Worm (Caenorhabditis elegans) whole organism, L4 larva: ENCODE data around the gene F46H5.4.
A peak's percentile ranks its signal among the peaks of the same experiment; 100 is the strongest.

ENCODE experiments used
- D1046.2 ChIP-seq: fragments of 200-800 bp; sonication (Bioruptor generic); IDR thresholded peaks from 2 replicates; pipeline ENCODE4 v1.3.6; 2022; ENCODE audit warnings: missing genetic modification characterization, missing compliant biosample characterization
- F10B5.3 ChIP-seq: sonication (generic microtip); optimal IDR thresholded peaks from 2 replicates; lab custom pipeline; 2016; ENCODE audit warnings: mild to moderate bottlenecking, missing genetic modification characterization, missing compliant biosample characterization
- F37D6.2 ChIP-seq: sonication (generic microtip); optimal IDR thresholded peaks from 2 replicates; lab custom pipeline; 2016; ENCODE audit warnings: mild to moderate bottlenecking, missing genetic modification characterization, missing compliant biosample characterization
- R02D3.7 ChIP-seq: fragments of 150-350 bp; sonication (generic microtip); optimal IDR thresholded peaks from 3 replicates; lab custom pipeline; 2014; ENCODE audit warnings: missing biosample characterization, missing genetic modification characterization
- Y105C5A.15 ChIP-seq: fragments of 200-800 bp; sonication (Bioruptor generic); IDR thresholded peaks from 2 replicates; pipeline ENCODE4 v1.3.6; 2022; ENCODE audit warnings: missing genetic modification characterization, missing compliant biosample characterization
- Y48G9A.11 ChIP-seq: fragments of 200-800 bp; sonication (Bioruptor generic); IDR thresholded peaks from 2 replicates; pipeline ENCODE4 v1.3.6; 2022; ENCODE audit warnings: missing genetic modification reagents, missing genetic modification characterization, missing compliant biosample characterization
- ZK337.2 ChIP-seq: fragments of 200-800 bp; sonication (Bioruptor generic); IDR thresholded peaks from 2 replicates; pipeline ENCODE4 v1.3.6; 2022; ENCODE audit warnings: missing genetic modification reagents, missing genetic modification characterization, missing compliant biosample characterization
- aha-1 ChIP-seq: fragments of 150-350 bp; peaks from one replicate; lab custom pipeline; 2014; ENCODE audit warnings: missing biosample characterization, missing genetic modification characterization
- attf-4 ChIP-seq: sonication (generic microtip); optimal IDR thresholded peaks from 3 replicates; lab custom pipeline; 2017; ENCODE audit warnings: missing biosample characterization, missing genetic modification characterization
- ceh-20 ChIP-seq: fragments of 200-800 bp; sonication (Bioruptor generic); IDR thresholded peaks from 2 replicates; pipeline ENCODE4 v1.3.6; 2022; ENCODE audit warnings: missing genetic modification reagents, missing genetic modification characterization, missing compliant biosample characterization
- ceh-28 ChIP-seq: fragments of 150-350 bp; optimal IDR thresholded peaks from 2 replicates; lab custom pipeline; 2014; ENCODE audit warnings: missing biosample characterization, missing genetic modification reagents, missing genetic modification characterization
- ceh-44 ChIP-seq: fragments of 200-800 bp; sonication (Bioruptor generic); IDR thresholded peaks from 2 replicates; pipeline ENCODE4 v1.3.6; 2022; ENCODE audit warnings: missing genetic modification reagents, missing genetic modification characterization, missing compliant biosample characterization
- daf-16 ChIP-seq, 3 experiments: sonication (generic microtip); optimal IDR thresholded peaks; 2 replicates each; lab custom pipeline; 2016 to 2017; ENCODE audit warnings: missing genetic modification characterization in 3 of 3, missing genetic modification reagents in 3 of 3, mild to moderate bottlenecking in 2 of 3, missing compliant biosample characterization in 2 of 3, missing biosample characterization in 1 of 3, moderate library complexity in 1 of 3
- daf-19 ChIP-seq: fragments of 200-800 bp; sonication (Bioruptor generic); conservative IDR thresholded peaks from 2 replicates; pipeline ENCODE4 v1.3.6; 2022; ENCODE audit warnings: missing genetic modification characterization, missing compliant biosample characterization
- daf-8 ChIP-seq: fragments of 200-800 bp; sonication (Bioruptor generic); IDR thresholded peaks from 2 replicates; pipeline ENCODE4 v1.3.6; 2022; ENCODE audit warnings: missing genetic modification characterization, missing compliant biosample characterization
- dmd-8 ChIP-seq: fragments of 200-800 bp; sonication (Bioruptor generic); IDR thresholded peaks from 2 replicates; pipeline ENCODE4 v1.3.6; 2022; ENCODE audit warnings: missing genetic modification characterization, missing compliant biosample characterization
- duxl-1 ChIP-seq: sonication (generic microtip); optimal IDR thresholded peaks from 2 replicates; lab custom pipeline; 2016; ENCODE audit warnings: mild to moderate bottlenecking, missing genetic modification characterization, moderate library complexity, missing compliant biosample characterization; ENCODE audit not compliant: poor library complexity
- dve-1 ChIP-seq: sonication (generic microtip); optimal IDR thresholded peaks from 2 replicates; lab custom pipeline; 2017; ENCODE audit warnings: antibody characterized with exemption, mild to moderate bottlenecking, missing genetic modification characterization, missing compliant biosample characterization; ENCODE audit not compliant: insufficient read depth
- fkh-10 ChIP-seq: fragments of 150-350 bp; optimal IDR thresholded peaks from 2 replicates; lab custom pipeline; 2014; ENCODE audit warnings: missing biosample characterization, missing genetic modification reagents, missing genetic modification characterization
- hlh-30 ChIP-seq: sonication (generic microtip); optimal IDR thresholded peaks from 2 replicates; lab custom pipeline; 2017; ENCODE audit warnings: antibody characterized with exemption, mild to moderate bottlenecking, missing genetic modification characterization, missing compliant biosample characterization; ENCODE audit not compliant: insufficient read depth
- jun-1 ChIP-seq: fragments of 150-350 bp; optimal IDR thresholded peaks from 2 replicates; lab custom pipeline; 2014; ENCODE audit warnings: missing biosample characterization, missing genetic modification reagents, missing genetic modification characterization
- lim-7 ChIP-seq: fragments of 200-800 bp; sonication (Bioruptor generic); IDR thresholded peaks from 2 replicates; pipeline ENCODE4 v1.3.6; 2022; ENCODE audit warnings: missing genetic modification characterization, missing compliant biosample characterization
- lsy-2 ChIP-seq, 2 experiments: fragments of 150-350 bp in 1 of 2; sonication (generic microtip) in 1 of 2; optimal IDR thresholded peaks; 2 replicates each; lab custom pipeline; 2014 to 2017; ENCODE audit warnings: missing biosample characterization in 2 of 2, missing genetic modification characterization in 2 of 2
- madf-5 ChIP-seq, 2 experiments: fragments of 200-800 bp; sonication (Bioruptor generic); IDR thresholded peaks; 2 replicates each; pipeline ENCODE4 v1.3.6; 2022; ENCODE audit warnings: missing compliant biosample characterization in 2 of 2, missing genetic modification characterization in 2 of 2
- mdl-1 ChIP-seq, 2 experiments: fragments of 150-350 bp in 1 of 2; sonication (generic microtip) in 1 of 2; optimal IDR thresholded peaks; 2 replicates each; lab custom pipeline; 2014 to 2017; ENCODE audit warnings: missing biosample characterization in 2 of 2, missing genetic modification characterization in 2 of 2
- mep-1 ChIP-seq: fragments of 150-350 bp; sonication (generic microtip); optimal IDR thresholded peaks from 3 replicates; lab custom pipeline; 2014; ENCODE audit warnings: missing biosample characterization, missing genetic modification characterization
- mes-2 ChIP-seq: sonication (generic microtip); optimal IDR thresholded peaks from 2 replicates; lab custom pipeline; 2016; ENCODE audit warnings: missing genotype, mild to moderate bottlenecking, missing genetic modification characterization, missing compliant biosample characterization; ENCODE audit not compliant: poor library complexity, severe bottlenecking
- mxl-2 ChIP-seq: fragments of 200-800 bp; sonication (Bioruptor generic); conservative IDR thresholded peaks from 2 replicates; pipeline ENCODE4 v1.3.6; 2022; ENCODE audit warnings: missing genetic modification reagents, missing genetic modification characterization, missing compliant biosample characterization
- mxl-3 ChIP-seq: fragments of 200-800 bp; sonication (Bioruptor generic); optimal IDR thresholded peaks from 2 replicates; lab custom pipeline; 2018; ENCODE audit warnings: mild to moderate bottlenecking, missing genetic modification characterization, missing compliant biosample characterization
- nhr-10 ChIP-seq: fragments of 150-350 bp; optimal IDR thresholded peaks from 2 replicates; lab custom pipeline; 2014; ENCODE audit warnings: missing biosample characterization, missing genetic modification characterization
- nhr-11 ChIP-seq: fragments of 150-350 bp; optimal IDR thresholded peaks from 2 replicates; lab custom pipeline; 2014; ENCODE audit warnings: missing biosample characterization, missing genetic modification characterization
- nhr-111 ChIP-seq: fragments of 200-800 bp; sonication (Bioruptor generic); optimal IDR thresholded peaks from 2 replicates; lab custom pipeline; 2018; ENCODE audit warnings: mild to moderate bottlenecking, missing genetic modification characterization, missing compliant biosample characterization
- nhr-237 ChIP-seq: sonication (generic microtip); optimal IDR thresholded peaks from 2 replicates; lab custom pipeline; 2017; ENCODE audit warnings: missing biosample characterization, missing genetic modification characterization
- nhr-25 ChIP-seq: sonication (generic microtip); optimal IDR thresholded peaks from 2 replicates; lab custom pipeline; 2017; ENCODE audit warnings: missing genetic modification characterization, mild to moderate bottlenecking, missing compliant biosample characterization, antibody characterized with exemption, moderate library complexity, borderline replicate concordance; ENCODE audit not compliant: insufficient read depth
- nhr-28 ChIP-seq: fragments of 150-350 bp; optimal IDR thresholded peaks from 2 replicates; lab custom pipeline; 2014; ENCODE audit warnings: missing biosample characterization, missing genetic modification characterization
- nhr-41 ChIP-seq: fragments of 200-800 bp; sonication (Bioruptor generic); IDR thresholded peaks from 2 replicates; pipeline ENCODE4 v1.3.6; 2022; ENCODE audit warnings: missing genetic modification reagents, missing genetic modification characterization, missing compliant biosample characterization
- nhr-48 ChIP-seq: sonication (generic microtip); optimal IDR thresholded peaks from 2 replicates; lab custom pipeline; 2016; ENCODE audit warnings: mild to moderate bottlenecking, missing genetic modification characterization, missing compliant biosample characterization
- nhr-76 ChIP-seq: fragments of 150-350 bp; optimal IDR thresholded peaks from 2 replicates; lab custom pipeline; 2014; ENCODE audit warnings: missing biosample characterization, missing genetic modification characterization
- pha-4 ChIP-seq, 2 experiments: fragments of 150-350 bp in 1 of 2; fragments of 200-800 bp in 1 of 2; sonication (Bioruptor generic) in 1 of 2; IDR thresholded peaks in 1 of 2; optimal IDR thresholded peaks in 1 of 2; 2 replicates each; pipeline versions ENCODE4 v1.3.6 to Lab custom; 2014 to 2022; ENCODE audit warnings: missing genetic modification characterization in 2 of 2, missing genetic modification reagents in 2 of 2, missing biosample characterization in 1 of 2, missing compliant biosample characterization in 1 of 2
- php-3 ChIP-seq: fragments of 200-800 bp; sonication (Bioruptor generic); IDR thresholded peaks from 2 replicates; pipeline ENCODE4 v1.3.6; 2022; ENCODE audit warnings: missing genetic modification reagents, missing genetic modification characterization, missing compliant biosample characterization
- set-16 ChIP-seq: fragments of 200-800 bp; sonication (Bioruptor generic); IDR thresholded peaks from 2 replicates; pipeline ENCODE4 v1.3.6; 2022; ENCODE audit warnings: missing genetic modification reagents, missing genetic modification characterization, missing compliant biosample characterization
- snpc-4 ChIP-seq: fragments of 150-350 bp; optimal IDR thresholded peaks from 2 replicates; lab custom pipeline; 2014; ENCODE audit warnings: missing biosample characterization, missing genetic modification characterization
- tag-97 ChIP-seq: fragments of 200-800 bp; sonication (Bioruptor generic); IDR thresholded peaks from 2 replicates; pipeline ENCODE4 v1.3.6; 2022; ENCODE audit warnings: missing genetic modification characterization, missing compliant biosample characterization
- unc-62 ChIP-seq, 3 experiments: fragments of 150-350 bp in 1 of 3; sonication (generic microtip); optimal IDR thresholded peaks in 2 of 3; peaks in 1 of 3; 1 replicate in 1 of 3; 2 replicates in 2 of 3; lab custom pipeline; 2014 to 2017; ENCODE audit warnings: missing biosample characterization in 3 of 3, missing genetic modification characterization in 3 of 3, missing genetic modification reagents in 3 of 3, missing genotype in 1 of 3
- zip-11 ChIP-seq: fragments of 200-800 bp; sonication (Bioruptor generic); IDR thresholded peaks from 2 replicates; pipeline ENCODE4 v1.3.6; 2022; ENCODE audit warnings: missing genetic modification characterization, missing compliant biosample characterization
- ztf-7 ChIP-seq: fragments of 150-350 bp; optimal IDR thresholded peaks from 2 replicates; lab custom pipeline; 2014; ENCODE audit warnings: missing biosample characterization, missing genetic modification characterization

The F46H5.4 gene

ce11 chrX:7232158-7232822 lies 22.1 kb downstream of the F46H5.4 start (continued):
- TF ChIP-seq daf-8, result no peak
- no peak for TF ChIP-seq nhr-48 (tag; lab: Kevin White, UChicago)
- no peak for TF ChIP-seq ZK337.2
- TF ChIP-seq mdl-1 (tag; optimal IDR thresholded peaks at IDR 0.05; lab: Kevin White, UChicago), result peak in 1 of 2 experiments; percentile 37
- TF ChIP-seq madf-5 (GFP tag; IDR thresholded peaks at IDR 0.05; lab: Robert Waterston, UW), result 0 out of 4 replicates have a peak, but pooled peaks of 1 of the 2 experiments have one; percentile 26
- no peak for TF ChIP-seq Y48G9A.11 (GFP tag; lab: Robert Waterston, UW)
- no peak for TF ChIP-seq R02D3.7 (tag; lab: Kevin White, UChicago)
- TF ChIP-seq php-3, result 0 out of 2 replicates have a peak, but pooled peaks have one; percentile 7
- no peak for TF ChIP-seq zip-11 (GFP tag; lab: Robert Waterston, UW)
- no peak for TF ChIP-seq F37D6.2 (tag; lab: Kevin White, UChicago)
- TF ChIP-seq nhr-28, result peak; percentile 23
- TF ChIP-seq tag-97 (GFP tag; lab: Robert Waterston, UW), result no peak
- TF ChIP-seq dmd-8 (GFP tag; lab: Robert Waterston, UW), result no peak
- TF ChIP-seq nhr-111, result no peak
- TF ChIP-seq dve-1 (tag; lab: Kevin White, UChicago), result peak; percentile 67
- no peak for TF ChIP-seq jun-1 (tag; lab: Kevin White, UChicago)
- no peak for TF ChIP-seq nhr-10 (tag; lab: Kevin White, UChicago)
- TF ChIP-seq lim-7 (GFP tag; lab: Robert Waterston, UW), result no peak
- no peak for TF ChIP-seq attf-4
- peak; percentile 91 for TF ChIP-seq aha-1 (tag; lab: Kevin White, UChicago)
- TF ChIP-seq snpc-4 (tag; lab: Kevin White, UChicago), result no peak
- TF ChIP-seq F10B5.3, result no peak
- TF ChIP-seq mxl-2 (GFP tag; lab: Robert Waterston, UW), result no peak
- no peak for TF ChIP-seq pha-4 (GFP tag; IDR thresholded peaks at IDR 0.05; lab: Robert Waterston, UW)
- TF ChIP-seq pha-4 (tag; optimal IDR thresholded peaks at IDR 0.05; lab: Kevin White, UChicago), result no peak
- peak; percentile 40 for TF ChIP-seq mxl-3 (GFP tag; lab: Kevin White, UChicago)
- peak in 1 of 2 experiments; percentile 62 for TF ChIP-seq lsy-2 (tag; optimal IDR thresholded peaks at IDR 0.05; lab: Kevin White, UChicago)
- no peak for TF ChIP-seq nhr-76 (tag; lab: Kevin White, UChicago)
- no peak for TF ChIP-seq ceh-44 (GFP tag; lab: Robert Waterston, UW)
- no peak for TF ChIP-seq nhr-25 (tag; lab: Kevin White, UChicago)
- no peak for TF ChIP-seq ztf-7 (tag; lab: Kevin White, UChicago)
- peak; percentile 29 for TF ChIP-seq nhr-11 (tag; lab: Kevin White, UChicago)
- TF ChIP-seq daf-19 (GFP tag; lab: Robert Waterston, UW), result no peak
- no peak for TF ChIP-seq nhr-41 (GFP tag; lab: Robert Waterston, UW)
- TF ChIP-seq nhr-237 (tag; lab: Kevin White, UChicago), result no peak
- TF ChIP-seq, all 104 proteins: peak for 26

ce11 chrX:7230877-7231276 lies 23.5 kb downstream of the F46H5.4 start:
- TF ChIP-seq zip-11 (GFP tag; lab: Robert Waterston, UW), result no peak
- peak; percentile 71 for TF ChIP-seq set-16 (GFP tag; lab: Robert Waterston, UW)
- 0 out of 2 replicates have a peak, but pooled peaks have one; percentile 8 for TF ChIP-seq ceh-20 (GFP tag; lab: Robert Waterston, UW)

- TF ChIP-seq daf-16 (GFP tag; optimal IDR thresholded peaks at IDR 0.05; lab: Kevin White, UChicago), result peak in 1 of 2 experiments; percentile 78
- peak; percentile 31 for TF ChIP-seq daf-16 (tag; optimal IDR thresholded peaks at IDR 0.05; lab: Kevin White, UChicago)
- peak; percentile 53 for TF ChIP-seq mep-1 (tag; lab: Kevin White, UChicago)
- peak; percentile 13 for TF ChIP-seq mes-2 (tag; lab: Kevin White, UChicago)
- peak; percentile 20 for TF ChIP-seq duxl-1 (tag; lab: Kevin White, UChicago)
- no peak for TF ChIP-seq D1046.2 (GFP tag; lab: Robert Waterston, UW)
- peak in 1 of 2 experiments; percentile 68 for TF ChIP-seq unc-62 (GFP tag; optimal IDR thresholded peaks at IDR 0.05 in 1 of 2; lab: Kevin White, UChicago)
- no peak for TF ChIP-seq unc-62 (tag; optimal IDR thresholded peaks at IDR 0.05; lab: Kevin White, UChicago)
- peak; percentile 29 for TF ChIP-seq hlh-30
- no peak for TF ChIP-seq fkh-10 (GFP tag; lab: Kevin White, UChicago)
- no peak for TF ChIP-seq Y105C5A.15 (GFP tag; lab: Robert Waterston, UW)
- TF ChIP-seq ceh-20 (GFP tag; lab: Robert Waterston, UW), result 0 out of 2 replicates have a peak, but pooled peaks have one; percentile 28
- peak; percentile 73 for TF ChIP-seq aha-1 (tag; lab: Kevin White, UChicago)
- TF ChIP-seq mdl-1 (tag; optimal IDR thresholded peaks at IDR 0.05; lab: Kevin White, UChicago), result peak; percentile 7 to 14
- TF ChIP-seq ceh-28 (tag; lab: Kevin White, UChicago), result no peak
These were observed 24.1 kb downstream of the F46H5.4 start for ce11 chrX:7230321-7230720.
